Worm (Caenorhabditis elegans): ENCODE results near the gene F41E7.2.

DNA sequence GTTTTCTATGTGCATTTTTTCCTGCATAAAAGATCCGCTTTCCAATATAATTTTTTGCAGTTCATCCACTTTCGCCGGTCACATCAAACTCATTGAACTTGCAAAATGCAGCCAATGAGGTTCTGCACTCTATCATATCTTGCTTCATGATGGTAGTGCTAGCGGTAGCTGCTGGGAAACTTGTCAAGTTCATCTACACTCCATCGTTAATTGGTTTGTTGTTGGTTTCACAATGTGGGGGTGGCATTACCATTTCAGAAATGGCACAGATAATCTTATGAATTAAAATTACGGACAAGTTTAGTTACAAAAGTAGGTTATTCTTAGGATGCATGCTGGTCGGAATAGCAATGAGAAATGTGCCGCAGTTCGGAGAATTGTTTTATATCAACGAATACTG is 978 bp downstream of the F41E7.2 start:
- TF ChIP-seq unc-62 (GFP tag; optimal IDR thresholded peaks at IDR 0.05) = no peak
- no peak for TF ChIP-seq ztf-4 (tag; optimal IDR thresholded peaks at IDR 0.05)
- no peak for TF ChIP-seq ces-1 (GFP tag; optimal IDR thresholded peaks at IDR 0.05)

All from whole organism, L1 larva.